Fruit fly (Drosophila melanogaster) whole organism, prepupa: ENCODE measurements around the gene CG14968.

ENCODE experiments used
- CG15336 ChIP-seq: fragments of 200-800 bp; sonication (Bioruptor generic); IDR thresholded peaks from 2 replicates; pipeline ENCODE4 v1.3.6; 2022; ENCODE audit warnings: missing biosample characterization, missing genetic modification characterization
- CG1621 ChIP-seq: fragments of 200-800 bp; sonication (Bioruptor generic); optimal IDR thresholded peaks from 3 replicates; lab custom pipeline; 2018; ENCODE audit warnings: missing biosample characterization, mild to moderate bottlenecking, missing genetic modification characterization
- CG16779 ChIP-seq: fragments of 200-800 bp; sonication (Bioruptor generic); optimal IDR thresholded peaks from 3 replicates; lab custom pipeline; 2017; ENCODE audit warnings: missing biosample characterization, mild to moderate bottlenecking, missing genetic modification characterization
- CG34406 ChIP-seq: fragments of 200-800 bp; sonication (Bioruptor generic); optimal IDR thresholded peaks from 3 replicates; lab custom pipeline; 2016; ENCODE audit warnings: missing biosample characterization, missing genetic modification characterization
- CG3919 ChIP-seq: fragments of 200-800 bp; sonication (Bioruptor generic); optimal IDR thresholded peaks from 3 replicates; lab custom pipeline; 2016; ENCODE audit warnings: missing biosample characterization, missing genetic modification characterization
- CG8119 ChIP-seq: fragments of 200-800 bp; sonication (Bioruptor generic); IDR thresholded peaks from 3 replicates; pipeline ENCODE4 v1.3.6; 2022; ENCODE audit warnings: missing biosample characterization, missing genetic modification characterization
- CG8632 ChIP-seq: fragments of 200-800 bp; sonication (Bioruptor generic); optimal IDR thresholded peaks from 3 replicates; lab custom pipeline; 2016; ENCODE audit warnings: missing biosample characterization, missing genetic modification characterization
- Hr39 ChIP-seq: fragments of 200-800 bp; sonication (Bioruptor generic); optimal IDR thresholded peaks from 2 replicates; lab custom pipeline; 2016; ENCODE audit warnings: missing biosample characterization, missing genetic modification characterization
- acj6 ChIP-seq: fragments of 200-800 bp; sonication (Bioruptor generic); optimal IDR thresholded peaks from 3 replicates; lab custom pipeline; 2016; ENCODE audit warnings: missing biosample characterization, missing genetic modification characterization
- fkh ChIP-seq: fragments of 200-800 bp; sonication (Bioruptor generic); optimal IDR thresholded peaks from 3 replicates; lab custom pipeline; 2017; ENCODE audit warnings: missing biosample characterization, mild to moderate bottlenecking, missing genetic modification characterization, moderate library complexity
- net ChIP-seq: fragments of 200-800 bp; sonication (Bioruptor generic); optimal IDR thresholded peaks from 3 replicates; lab custom pipeline; 2016; ENCODE audit warnings: missing biosample characterization, missing genetic modification characterization

DNA sequence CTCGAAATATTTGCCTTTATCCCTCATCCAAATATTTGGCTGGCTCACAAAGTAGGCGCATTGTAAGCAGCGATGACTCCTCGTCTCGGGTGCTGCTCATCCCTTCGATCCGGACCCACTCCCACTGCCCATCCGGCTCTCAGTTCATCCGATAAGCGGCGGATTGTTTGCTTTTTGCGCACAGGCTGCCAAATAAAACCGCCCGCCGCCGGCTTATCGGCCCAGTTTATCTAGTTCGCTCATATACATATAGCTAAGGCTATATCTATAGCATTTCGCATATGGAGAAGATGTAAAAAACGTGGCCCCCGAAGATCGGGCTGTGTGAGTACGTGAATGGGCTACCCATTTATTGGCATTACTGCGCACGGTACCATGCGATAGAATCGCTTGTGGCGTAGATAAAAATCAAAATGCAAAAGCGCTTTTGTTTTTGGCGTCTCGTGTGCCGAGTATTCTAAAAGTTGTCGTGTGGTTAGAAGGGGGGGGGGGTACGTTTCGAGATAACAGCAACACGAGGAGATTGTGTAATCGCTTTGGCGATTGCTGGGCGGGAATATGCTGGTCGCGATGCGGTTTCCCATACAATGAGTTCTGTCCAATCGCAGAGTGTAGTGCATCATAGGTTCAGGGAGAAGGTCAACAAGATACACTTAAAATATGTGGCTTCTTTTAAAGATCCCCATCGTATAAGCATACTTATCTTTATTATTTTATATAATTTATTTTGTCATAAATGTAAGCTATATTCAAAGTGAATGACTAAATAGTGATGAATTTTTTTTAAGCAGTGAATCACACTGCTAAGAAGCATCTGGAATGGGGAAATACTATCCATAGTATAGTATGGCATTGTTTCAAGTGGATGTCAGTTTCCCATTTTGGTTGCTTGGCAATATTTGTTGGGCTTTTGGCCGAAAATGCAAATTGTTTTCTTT is 6.0 kb upstream of the CG14968 start:
- TF ChIP-seq CG34406 = no peak
- no peak for TF ChIP-seq CG15336
- TF ChIP-seq CG8119 (GFP tag; lab: Robert Waterston, UW) = no peak
- TF ChIP-seq net = no peak
- no peak for TF ChIP-seq CG1621 (tag; lab: Kevin White, UChicago)
- no peak for TF ChIP-seq CG8632 (GFP tag; lab: Kevin White, UChicago)
- TF ChIP-seq CG3919 = no peak
- TF ChIP-seq acj6 (GFP tag; lab: Kevin White, UChicago) = no peak
- peak; percentile 58 for TF ChIP-seq fkh (GFP tag; lab: Kevin White, UChicago)
- no peak for TF ChIP-seq Hr39 (GFP tag; lab: Kevin White, UChicago)
- TF ChIP-seq CG16779 (tag; lab: Kevin White, UChicago) = no peak
